Worm (Caenorhabditis elegans) whole organism, L2 larva: ENCODE results near the gene F54B11.5.

Experiments
- C34F6.9 ChIP-seq: fragments of 150-350 bp; optimal IDR thresholded peaks from 2 replicates; lab custom pipeline; 2014; ENCODE audit warnings: missing biosample characterization, missing genetic modification characterization
- F13H6.1 ChIP-seq: sonication (generic microtip); optimal IDR thresholded peaks from 2 replicates; lab custom pipeline; 2016; ENCODE audit warnings: missing genetic modification characterization, missing compliant biosample characterization
- R02D3.7 ChIP-seq: fragments of 150-350 bp; optimal IDR thresholded peaks from 2 replicates; lab custom pipeline; 2014; ENCODE audit warnings: missing biosample characterization, missing genetic modification characterization
- Y55F3AM.14 ChIP-seq: fragments of 200-800 bp; sonication (Bioruptor generic); optimal IDR thresholded peaks from 2 replicates; lab custom pipeline; 2018; ENCODE audit warnings: mild to moderate bottlenecking, missing genetic modification characterization, missing compliant biosample characterization
- ZK546.5 ChIP-seq: sonication (generic microtip); optimal IDR thresholded peaks from 2 replicates; lab custom pipeline; 2017; ENCODE audit warnings: missing biosample characterization, missing genetic modification characterization
- alr-1 ChIP-seq: fragments of 150-350 bp; optimal IDR thresholded peaks from 2 replicates; lab custom pipeline; 2014; ENCODE audit warnings: missing biosample characterization, missing genetic modification characterization
- aly-2 ChIP-seq: fragments of 150-350 bp; optimal IDR thresholded peaks from 2 replicates; lab custom pipeline; 2014; ENCODE audit warnings: missing biosample characterization, missing genetic modification characterization
- ama-1 ChIP-seq: fragments of 150-350 bp; optimal IDR thresholded peaks from 2 replicates; lab custom pipeline; 2018; ENCODE audit warnings: inconsistent platforms
- blmp-1 ChIP-seq: sonication (generic microtip); optimal IDR thresholded peaks from 2 replicates; lab custom pipeline; 2017; ENCODE audit warnings: missing genetic modification characterization, mild to moderate bottlenecking, missing compliant biosample characterization, antibody characterized with exemption, moderate library complexity; ENCODE audit not compliant: insufficient read depth
- ceh-16 ChIP-seq: fragments of 150-350 bp; optimal IDR thresholded peaks from 2 replicates; lab custom pipeline; 2014; ENCODE audit warnings: missing biosample characterization, missing genetic modification characterization
- ceh-82 ChIP-seq: fragments of 150-350 bp; optimal IDR thresholded peaks from 2 replicates; lab custom pipeline; 2014; ENCODE audit warnings: missing biosample characterization, missing genetic modification characterization
- crh-2 ChIP-seq: sonication (generic microtip); optimal IDR thresholded peaks from 2 replicates; lab custom pipeline; 2017; ENCODE audit warnings: missing biosample characterization, missing genetic modification characterization
- dmd-4 ChIP-seq: sonication (generic microtip); optimal IDR thresholded peaks from 2 replicates; lab custom pipeline; 2017; ENCODE audit warnings: missing biosample characterization, missing genetic modification characterization
- egl-27 ChIP-seq: sonication (generic microtip); optimal IDR thresholded peaks from 3 replicates; lab custom pipeline; 2017; ENCODE audit warnings: missing biosample characterization, missing genetic modification reagents, missing genetic modification characterization
- elt-1 ChIP-seq: fragments of 150-350 bp; optimal IDR thresholded peaks from 2 replicates; lab custom pipeline; 2014; ENCODE audit warnings: missing biosample characterization, missing genetic modification characterization
- elt-3 ChIP-seq: sonication (generic microtip); optimal IDR thresholded peaks from 2 replicates; lab custom pipeline; 2017; ENCODE audit warnings: missing biosample characterization, missing genetic modification characterization
- fos-1 ChIP-seq: fragments of 150-350 bp; optimal IDR thresholded peaks from 2 replicates; lab custom pipeline; 2014; ENCODE audit warnings: missing biosample characterization, missing genetic modification characterization
- gmeb-1 ChIP-seq: fragments of 150-350 bp; optimal IDR thresholded peaks from 2 replicates; lab custom pipeline; 2014; ENCODE audit warnings: missing biosample characterization, missing genetic modification characterization
- lin-11 ChIP-seq: fragments of 150-350 bp; sonication (generic microtip); optimal IDR thresholded peaks from 2 replicates; lab custom pipeline; 2014; ENCODE audit warnings: missing biosample characterization, missing genetic modification characterization, inconsistent platforms, mixed read lengths
- lin-13 ChIP-seq: fragments of 150-350 bp; optimal IDR thresholded peaks from 2 replicates; lab custom pipeline; 2014; ENCODE audit warnings: missing biosample characterization, missing genetic modification reagents, missing genetic modification characterization
- lin-39 ChIP-seq: fragments of 150-350 bp; optimal IDR thresholded peaks from 2 replicates; lab custom pipeline; 2014; ENCODE audit warnings: missing biosample characterization, missing genetic modification reagents, missing genetic modification characterization
- lsy-2 ChIP-seq, 2 experiments: fragments of 150-350 bp in 1 of 2; sonication (generic microtip) in 1 of 2; optimal IDR thresholded peaks; 2 replicates each; lab custom pipeline; 2014 to 2017; ENCODE audit warnings: missing biosample characterization in 2 of 2, missing genetic modification characterization in 2 of 2
- mab-5 ChIP-seq: fragments of 150-350 bp; optimal IDR thresholded peaks from 2 replicates; lab custom pipeline; 2014; ENCODE audit warnings: missing biosample characterization, missing genetic modification characterization
- mbf-1 ChIP-seq: sonication (generic microtip); optimal IDR thresholded peaks from 2 replicates; lab custom pipeline; 2017; ENCODE audit warnings: missing biosample characterization, missing genetic modification characterization
- mdl-1 ChIP-seq, 2 experiments: fragments of 150-350 bp in 1 of 2; sonication (generic microtip) in 1 of 2; optimal IDR thresholded peaks; 2 replicates each; lab custom pipeline; 2017; ENCODE audit warnings: missing biosample characterization in 2 of 2, missing genetic modification characterization in 2 of 2
- nhr-10 ChIP-seq: sonication (generic microtip); optimal IDR thresholded peaks from 2 replicates; lab custom pipeline; 2017; ENCODE audit warnings: missing biosample characterization, missing genetic modification characterization
- nhr-11 ChIP-seq: fragments of 150-350 bp; optimal IDR thresholded peaks from 2 replicates; lab custom pipeline; 2014; ENCODE audit warnings: missing biosample characterization, missing genetic modification characterization
- nhr-12 ChIP-seq: fragments of 150-350 bp; optimal IDR thresholded peaks from 2 replicates; lab custom pipeline; 2014; ENCODE audit warnings: missing biosample characterization, missing genetic modification characterization
- nhr-129 ChIP-seq: fragments of 150-350 bp; optimal IDR thresholded peaks from 2 replicates; lab custom pipeline; 2014; ENCODE audit warnings: missing biosample characterization, missing genetic modification characterization
- nhr-21 ChIP-seq: fragments of 150-350 bp; optimal IDR thresholded peaks from 2 replicates; lab custom pipeline; 2014; ENCODE audit warnings: missing biosample characterization, missing genetic modification characterization
- nhr-23 ChIP-seq: fragments of 150-350 bp; optimal IDR thresholded peaks from 2 replicates; lab custom pipeline; 2014; ENCODE audit warnings: missing biosample characterization, missing genetic modification reagents, missing genetic modification characterization
- nhr-237 ChIP-seq: fragments of 150-350 bp; optimal IDR thresholded peaks from 2 replicates; lab custom pipeline; 2014; ENCODE audit warnings: missing biosample characterization, missing genetic modification characterization
- nhr-25 ChIP-seq: fragments of 150-350 bp; sonication (generic microtip); optimal IDR thresholded peaks from 3 replicates; lab custom pipeline; 2014; ENCODE audit warnings: missing biosample characterization, missing genetic modification characterization
- nhr-6 ChIP-seq: fragments of 150-350 bp; optimal IDR thresholded peaks from 2 replicates; lab custom pipeline; 2014; ENCODE audit warnings: missing biosample characterization, missing genetic modification characterization
- nhr-77 ChIP-seq: fragments of 150-350 bp; optimal IDR thresholded peaks from 2 replicates; lab custom pipeline; 2014; ENCODE audit warnings: missing biosample characterization, missing genetic modification characterization
- peb-1 ChIP-seq: fragments of 150-350 bp; optimal IDR thresholded peaks from 2 replicates; lab custom pipeline; 2014; ENCODE audit warnings: missing biosample characterization, missing genetic modification characterization
- sem-4 ChIP-seq: fragments of 150-350 bp; optimal IDR thresholded peaks from 2 replicates; lab custom pipeline; 2014; ENCODE audit warnings: missing biosample characterization, missing genetic modification reagents, missing genetic modification characterization
- skn-1 ChIP-seq: sonication (generic microtip); optimal IDR thresholded peaks from 2 replicates; lab custom pipeline; 2017; ENCODE audit warnings: missing biosample characterization, missing genetic modification characterization
- sma-3 ChIP-seq: sonication (generic microtip); optimal IDR thresholded peaks from 2 replicates; lab custom pipeline; 2016; ENCODE audit warnings: missing genetic modification reagents, missing genetic modification characterization, missing compliant biosample characterization
- sma-9 ChIP-seq, 2 experiments: fragments of 150-350 bp in 1 of 2; sonication (generic microtip) in 1 of 2; optimal IDR thresholded peaks; 2 replicates each; lab custom pipeline; 2014 to 2016; ENCODE audit warnings: missing genetic modification characterization in 2 of 2, mild to moderate bottlenecking in 1 of 2, missing biosample characterization in 1 of 2, missing compliant biosample characterization in 1 of 2, missing genetic modification reagents in 1 of 2, moderate library complexity in 1 of 2
- snpc-4 ChIP-seq: fragments of 150-350 bp; optimal IDR thresholded peaks from 2 replicates; lab custom pipeline; 2014; ENCODE audit warnings: missing biosample characterization, missing genetic modification characterization
- unc-39 ChIP-seq: fragments of 150-350 bp; optimal IDR thresholded peaks from 2 replicates; lab custom pipeline; 2014; ENCODE audit warnings: missing biosample characterization, missing genetic modification characterization
- unc-55 ChIP-seq: fragments of 150-350 bp; sonication (generic microtip); optimal IDR thresholded peaks from 3 replicates; lab custom pipeline; 2014; ENCODE audit warnings: missing biosample characterization, missing genetic modification reagents, missing genetic modification characterization
- unc-62 ChIP-seq: fragments of 150-350 bp; optimal IDR thresholded peaks from 2 replicates; lab custom pipeline; 2014; ENCODE audit warnings: missing biosample characterization, missing genetic modification reagents, missing genetic modification characterization
- zag-1 ChIP-seq: fragments of 150-350 bp; optimal IDR thresholded peaks from 2 replicates; lab custom pipeline; 2014; ENCODE audit warnings: missing biosample characterization, missing genetic modification characterization
- ztf-1 ChIP-seq: fragments of 200-800 bp; sonication (Bioruptor generic); conservative IDR thresholded peaks from 2 replicates; pipeline ENCODE4 v1.3.6; 2022; ENCODE audit warnings: missing genetic modification characterization, missing compliant biosample characterization
- ztf-11 ChIP-seq: sonication (generic microtip); optimal IDR thresholded peaks from 2 replicates; lab custom pipeline; 2017; ENCODE audit warnings: missing biosample characterization, missing genetic modification characterization
- ztf-4 ChIP-seq: fragments of 150-350 bp; optimal IDR thresholded peaks from 2 replicates; lab custom pipeline; 2014; ENCODE audit warnings: missing biosample characterization, missing genetic modification characterization

F54B11.5 gene

ce11 chrX:13596003-13596767, at the start of gene F54B11.5:
TSS of gene F54B11.5 (minus strand) at chrX:13596068.
- TF ChIP-seq snpc-4 (tag; lab: Kevin White, UChicago) = no peak
- TF ChIP-seq blmp-1 (tag; lab: Kevin White, UChicago) = no peak
- no peak for TF ChIP-seq nhr-12 (tag; lab: Kevin White, UChicago)
- no peak for TF ChIP-seq unc-62
- no peak for TF ChIP-seq sma-9 (GFP tag; optimal IDR thresholded peaks at IDR 0.05; lab: Kevin White, UChicago)
- TF ChIP-seq sma-9 (tag; optimal IDR thresholded peaks at IDR 0.05; lab: Kevin White, UChicago) = no peak
- TF ChIP-seq lin-11 (tag; lab: Kevin White, UChicago) = peak; percentile 15
- no peak for TF ChIP-seq elt-3 (tag; lab: Kevin White, UChicago)
- peak; percentile 3 for TF ChIP-seq nhr-6 (tag; lab: Kevin White, UChicago)
- peak; percentile 33 for TF ChIP-seq sma-3 (GFP tag; lab: Kevin White, UChicago)
- peak; percentile 34 for TF ChIP-seq ama-1 (lab: Kevin White, UChicago)
- peak in 1 of 2 experiments; percentile 70 for TF ChIP-seq lsy-2 (tag; optimal IDR thresholded peaks at IDR 0.05; lab: Kevin White, UChicago)
- no peak for TF ChIP-seq Y55F3AM.14 (GFP tag; lab: Kevin White, UChicago)
- TF ChIP-seq skn-1 = no peak
- TF ChIP-seq unc-55 = peak; percentile 71
- TF ChIP-seq nhr-237 (tag; lab: Kevin White, UChicago) = no peak
- peak; percentile 34 for TF ChIP-seq gmeb-1 (tag; lab: Kevin White, UChicago)
- TF ChIP-seq F13H6.1 (tag; lab: Kevin White, UChicago) = peak; percentile 3
- no peak for TF ChIP-seq mab-5 (tag; lab: Kevin White, UChicago)
- no peak for TF ChIP-seq ztf-11 (tag; lab: Kevin White, UChicago)
- peak; percentile 7 for TF ChIP-seq lin-13 (GFP tag; lab: Kevin White, UChicago)
- TF ChIP-seq zag-1 (tag; lab: Kevin White, UChicago) = no peak
- TF ChIP-seq mdl-1 (tag; optimal IDR thresholded peaks at IDR 0.05; lab: Kevin White, UChicago) = no peak
- TF ChIP-seq nhr-11 = no peak
- TF ChIP-seq ceh-82 (tag; lab: Kevin White, UChicago) = no peak
- TF ChIP-seq nhr-10 (tag; lab: Kevin White, UChicago) = no peak
- no peak for TF ChIP-seq lin-39 (tag; lab: Kevin White, UChicago)
- peak; percentile 51 for TF ChIP-seq fos-1
- peak; percentile 2 for TF ChIP-seq nhr-21 (tag; lab: Kevin White, UChicago)
- no peak for TF ChIP-seq ceh-16
- no peak for TF ChIP-seq nhr-23 (tag; lab: Kevin White, UChicago)
- no peak for TF ChIP-seq ZK546.5 (tag; lab: Kevin White, UChicago)
- TF ChIP-seq elt-1 (tag; lab: Kevin White, UChicago) = no peak
- TF ChIP-seq nhr-25 (tag; lab: Kevin White, UChicago) = no peak
- TF ChIP-seq nhr-77 (tag; lab: Kevin White, UChicago) = no peak
- peak; percentile 85 for TF ChIP-seq C34F6.9 (tag; lab: Kevin White, UChicago)
- no peak for TF ChIP-seq R02D3.7 (tag; lab: Kevin White, UChicago)
- TF ChIP-seq egl-27 (tag; lab: Kevin White, UChicago) = peak; percentile 7
- TF ChIP-seq mbf-1 = no peak
- TF ChIP-seq aly-2 = no peak
- no peak for TF ChIP-seq dmd-4 (tag; lab: Kevin White, UChicago)
- TF ChIP-seq sem-4 (tag; lab: Kevin White, UChicago) = peak; percentile 19
- TF ChIP-seq ztf-1 = no peak
- TF ChIP-seq ztf-4 (tag; lab: Kevin White, UChicago) = no peak
- no peak for TF ChIP-seq peb-1 (tag; lab: Kevin White, UChicago)
- peak; percentile 56 for TF ChIP-seq crh-2
- peak; percentile 75 for TF ChIP-seq nhr-129
- no peak for TF ChIP-seq unc-39 (tag; lab: Kevin White, UChicago)
- no peak for TF ChIP-seq alr-1
- TF ChIP-seq, all 48 proteins: peak for 16
